Worm (Caenorhabditis elegans) whole organism, mixed stage, embryonic: Measurements from ENCODE around the gene T04A8.8.

Experiments used
- M03D4.4 ChIP-seq: sonication (generic microtip); optimal IDR thresholded peaks from 2 replicates; lab custom pipeline; 2017; ENCODE audit warnings: mild to moderate bottlenecking, missing genetic modification characterization, missing compliant biosample characterization
- bed-3 ChIP-seq: fragments of 200-800 bp; sonication (Bioruptor generic); optimal IDR thresholded peaks from 3 replicates; lab custom pipeline; 2018; ENCODE audit warnings: mild to moderate bottlenecking, missing genetic modification characterization, moderate library complexity, missing compliant biosample characterization
- blmp-1 ChIP-seq: fragments of 150-350 bp; optimal IDR thresholded peaks from 2 replicates; lab custom pipeline; 2014; ENCODE audit warnings: missing biosample characterization, missing genetic modification characterization
- ceh-39 ChIP-seq: fragments of 150-350 bp; optimal IDR thresholded peaks from 2 replicates; lab custom pipeline; 2014; ENCODE audit warnings: missing biosample characterization, missing genetic modification characterization
- ceh-43 ChIP-seq: fragments of 200-800 bp; sonication (Bioruptor generic); optimal IDR thresholded peaks from 2 replicates; lab custom pipeline; 2018; ENCODE audit warnings: mild to moderate bottlenecking, missing genetic modification characterization, moderate library complexity, missing compliant biosample characterization
- ceh-83 ChIP-seq: fragments of 200-800 bp; sonication (Bioruptor generic); optimal IDR thresholded peaks from 2 replicates; lab custom pipeline; 2018; ENCODE audit warnings: mild to moderate bottlenecking, missing genetic modification characterization, missing compliant biosample characterization
- ces-1 ChIP-seq: fragments of 150-350 bp; optimal IDR thresholded peaks from 2 replicates; lab custom pipeline; 2014; ENCODE audit warnings: missing biosample characterization, missing genetic modification reagents, missing genetic modification characterization
- cnd-1 ChIP-seq: fragments of 200-800 bp; sonication (Bioruptor generic); optimal IDR thresholded peaks from 2 replicates; lab custom pipeline; 2018; ENCODE audit warnings: mild to moderate bottlenecking, missing genetic modification characterization, missing compliant biosample characterization
- elt-1 ChIP-seq: sonication (generic microtip); optimal IDR thresholded peaks from 2 replicates; lab custom pipeline; 2017; ENCODE audit warnings: missing genetic modification characterization, mild to moderate bottlenecking, missing compliant biosample characterization, antibody characterized with exemption, moderate library complexity, borderline replicate concordance; ENCODE audit not compliant: insufficient read depth
- elt-3 ChIP-seq: fragments of 150-350 bp; optimal IDR thresholded peaks from 2 replicates; lab custom pipeline; 2014; ENCODE audit warnings: missing biosample characterization, missing genetic modification characterization
- ham-2 ChIP-seq: fragments of 200-800 bp; sonication (Bioruptor generic); optimal IDR thresholded peaks from 2 replicates; lab custom pipeline; 2018; ENCODE audit warnings: mild to moderate bottlenecking, missing genetic modification characterization, missing compliant biosample characterization
- hlh-1 ChIP-seq: fragments of 150-350 bp; optimal IDR thresholded peaks from 2 replicates; lab custom pipeline; 2014; ENCODE audit warnings: missing biosample characterization, missing genetic modification reagents, missing genetic modification characterization
- lin-13 ChIP-seq: fragments of 150-350 bp; optimal IDR thresholded peaks from 2 replicates; lab custom pipeline; 2014; ENCODE audit warnings: missing biosample characterization, missing genetic modification characterization
- lin-32 ChIP-seq: fragments of 200-800 bp; sonication (Bioruptor generic); optimal IDR thresholded peaks from 2 replicates; lab custom pipeline; 2018; ENCODE audit warnings: mild to moderate bottlenecking, missing genetic modification characterization, missing compliant biosample characterization
- lsy-2 ChIP-seq: fragments of 150-350 bp; optimal IDR thresholded peaks from 2 replicates; lab custom pipeline; 2014; ENCODE audit warnings: missing biosample characterization, missing genetic modification characterization
- mep-1 ChIP-seq: fragments of 150-350 bp; optimal IDR thresholded peaks from 2 replicates; lab custom pipeline; 2017; ENCODE audit warnings: missing biosample characterization, missing genetic modification reagents, missing genetic modification characterization, inconsistent platforms
- mls-2 ChIP-seq: sonication (generic microtip); optimal IDR thresholded peaks from 2 replicates; lab custom pipeline; 2016; ENCODE audit warnings: mild to moderate bottlenecking, missing genetic modification characterization, moderate library complexity, missing compliant biosample characterization
- nhr-2 ChIP-seq: fragments of 150-350 bp; optimal IDR thresholded peaks from 2 replicates; lab custom pipeline; 2014; ENCODE audit warnings: missing biosample characterization, missing genetic modification characterization
- nhr-237 ChIP-seq: fragments of 150-350 bp; optimal IDR thresholded peaks from 2 replicates; lab custom pipeline; 2014; ENCODE audit warnings: missing biosample characterization, missing genetic modification characterization
- nhr-28 ChIP-seq: fragments of 150-350 bp; optimal IDR thresholded peaks from 2 replicates; lab custom pipeline; 2014; ENCODE audit warnings: missing biosample characterization, missing genetic modification characterization
- nhr-76 ChIP-seq: sonication (generic microtip); optimal IDR thresholded peaks from 2 replicates; lab custom pipeline; 2017; ENCODE audit warnings: missing biosample characterization, missing genetic modification characterization
- pha-4 ChIP-seq: fragments of 150-350 bp; optimal IDR thresholded peaks from 2 replicates; lab custom pipeline; 2018; ENCODE audit warnings: missing biosample characterization, missing genetic modification reagents, missing genetic modification characterization
- sem-2 ChIP-seq: fragments of 200-800 bp; sonication (Bioruptor generic); optimal IDR thresholded peaks from 2 replicates; lab custom pipeline; 2018; ENCODE audit warnings: mild to moderate bottlenecking, missing genetic modification characterization, missing compliant biosample characterization
- snpc-4 ChIP-seq: fragments of 150-350 bp; optimal IDR thresholded peaks from 2 replicates; lab custom pipeline; 2014; ENCODE audit warnings: missing biosample characterization, missing genetic modification characterization
- sptf-1 ChIP-seq: sonication (generic microtip); optimal IDR thresholded peaks from 2 replicates; lab custom pipeline; 2017; ENCODE audit warnings: mild to moderate bottlenecking, missing genetic modification characterization, moderate library complexity, missing compliant biosample characterization
- tbx-8 ChIP-seq: fragments of 200-800 bp; sonication (Bioruptor generic); optimal IDR thresholded peaks from 2 replicates; lab custom pipeline; 2018; ENCODE audit warnings: mild to moderate bottlenecking, missing genetic modification characterization, moderate library complexity, missing compliant biosample characterization
- unc-120 ChIP-seq: sonication (generic microtip); optimal IDR thresholded peaks from 2 replicates; lab custom pipeline; 2017; ENCODE audit warnings: missing genetic modification characterization, missing compliant biosample characterization; ENCODE audit not compliant: poor library complexity, severe bottlenecking
- ztf-11 ChIP-seq: fragments of 150-350 bp; optimal IDR thresholded peaks from 2 replicates; lab custom pipeline; 2014; ENCODE audit warnings: missing biosample characterization, missing genetic modification characterization

T04A8.8 gene

DNA sequence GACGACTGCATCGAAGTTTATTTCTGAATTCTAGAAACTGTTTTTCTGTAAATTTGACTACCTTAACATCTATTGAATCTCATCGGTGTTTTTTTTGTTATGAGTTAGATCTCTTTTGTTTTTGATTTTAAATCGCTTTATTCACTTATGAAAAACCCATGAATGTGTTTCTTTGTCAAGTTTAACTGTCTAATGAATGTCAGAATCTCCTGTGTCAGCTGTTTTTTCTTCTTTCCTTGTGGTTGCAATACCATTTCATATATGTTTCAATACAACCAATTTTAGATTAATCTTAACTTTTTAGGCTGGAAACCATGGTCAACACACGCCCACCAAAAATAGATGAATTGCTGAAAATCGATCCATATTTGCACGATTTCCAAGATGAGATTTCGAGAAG, 1.3 kb downstream of the T04A8.8 start, which contains the start of gene T04A8.7:
TSS of gene T04A8.7 (plus strand) at position 301 of the 400 bp plus-strand sequence.
- no peak for TF ChIP-seq ztf-11
- TF ChIP-seq sptf-1 (tag; lab: Kevin White, UChicago) = no peak

ce11 chrIII:4696903-4697302, 3.1 kb downstream of the T04A8.8 start:
- TF ChIP-seq elt-1 (tag; lab: Kevin White, UChicago) = no peak
- no peak for TF ChIP-seq mep-1 (tag; lab: Kevin White, UChicago)
- no peak for TF ChIP-seq ham-2 (GFP tag; lab: Kevin White, UChicago)
- no peak for TF ChIP-seq ces-1 (GFP tag; lab: Kevin White, UChicago)
- no peak for TF ChIP-seq unc-120 (tag; lab: Kevin White, UChicago)
- TF ChIP-seq elt-3 (tag; lab: Kevin White, UChicago) = no peak
- no peak for TF ChIP-seq pha-4 (tag; lab: Kevin White, UChicago)
- TF ChIP-seq nhr-237 (tag; lab: Kevin White, UChicago) = no peak
- TF ChIP-seq lin-13 (tag; lab: Kevin White, UChicago) = no peak
- TF ChIP-seq M03D4.4 (tag; lab: Kevin White, UChicago) = no peak
- TF ChIP-seq cnd-1 (tag; lab: Kevin White, UChicago) = no peak
- no peak for TF ChIP-seq ceh-43 (GFP tag; lab: Kevin White, UChicago)
- no peak for TF ChIP-seq mls-2 (tag; lab: Kevin White, UChicago)
- no peak for TF ChIP-seq hlh-1 (tag; lab: Kevin White, UChicago)
- no peak for TF ChIP-seq nhr-2

DNA sequence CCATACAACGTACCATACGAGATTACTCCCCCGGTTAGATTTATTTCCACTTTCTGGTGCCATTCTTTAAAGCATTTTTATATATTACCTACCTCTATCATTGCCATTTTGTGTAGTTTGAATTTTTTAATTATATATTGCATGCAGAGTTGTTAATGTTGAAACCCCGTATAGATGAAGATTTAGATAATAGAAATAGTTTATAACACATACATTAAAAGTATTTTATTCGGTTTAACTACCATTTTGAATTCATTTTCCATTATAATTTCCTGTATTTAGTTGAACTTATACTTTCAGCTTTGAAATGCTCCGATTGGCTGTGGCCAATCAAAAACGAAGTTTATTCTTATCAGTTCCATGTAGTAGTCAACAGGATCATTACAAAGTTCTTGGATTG, 4.0 kb downstream of the T04A8.8 start, which contains the start of gene dnj-18:
TSS of gene dnj-18 (plus strand) at position 301 of the 400 bp plus-strand sequence.
- TF ChIP-seq snpc-4 (tag; lab: Kevin White, UChicago) (no peak), elt-3 (tag; lab: Kevin White, UChicago) (no peak), tbx-8 (GFP tag; lab: Kevin White, UChicago) (no peak), mep-1 (tag; lab: Kevin White, UChicago) (no peak), mls-2 (tag; lab: Kevin White, UChicago) (no peak), nhr-237 (tag; lab: Kevin White, UChicago) (no peak), nhr-28 (no peak), bed-3 (no peak), ham-2 (GFP tag; lab: Kevin White, UChicago) (no peak), blmp-1 (no peak)

ce11 chrIII:4699922-4700321, 6.1 kb downstream of the T04A8.8 start, which contains the start of gene sel-13:
sel-13 (minus strand) TSS chrIII:4700224.
- TF ChIP-seq nhr-237 (tag; lab: Kevin White, UChicago) = no peak
- no peak for TF ChIP-seq nhr-2
- no peak for TF ChIP-seq lsy-2 (tag; lab: Kevin White, UChicago)
- TF ChIP-seq sem-2 = no peak
- no peak for TF ChIP-seq nhr-28
- no peak for TF ChIP-seq elt-3 (tag; lab: Kevin White, UChicago)
- no peak for TF ChIP-seq ceh-83
- TF ChIP-seq ham-2 (GFP tag; lab: Kevin White, UChicago) = no peak
- no peak for TF ChIP-seq blmp-1
- no peak for TF ChIP-seq lin-13 (tag; lab: Kevin White, UChicago)
- TF ChIP-seq ztf-11 = no peak
- no peak for TF ChIP-seq ceh-39 (tag; lab: Kevin White, UChicago)

ce11 chrIII:4703932-4704454, 10.2 kb downstream of the T04A8.8 start, which contains the start of the genes clp-2 and mrpl-16:
clp-2 (minus strand) TSS chrIII:4704025.
mrpl-16 (plus strand) TSS chrIII:4704404.
- TF ChIP-seq nhr-76 (tag; lab: Kevin White, UChicago) (no peak), M03D4.4 (tag; lab: Kevin White, UChicago) (no peak), lin-32 (GFP tag; lab: Kevin White, UChicago) (no peak)

DNA sequence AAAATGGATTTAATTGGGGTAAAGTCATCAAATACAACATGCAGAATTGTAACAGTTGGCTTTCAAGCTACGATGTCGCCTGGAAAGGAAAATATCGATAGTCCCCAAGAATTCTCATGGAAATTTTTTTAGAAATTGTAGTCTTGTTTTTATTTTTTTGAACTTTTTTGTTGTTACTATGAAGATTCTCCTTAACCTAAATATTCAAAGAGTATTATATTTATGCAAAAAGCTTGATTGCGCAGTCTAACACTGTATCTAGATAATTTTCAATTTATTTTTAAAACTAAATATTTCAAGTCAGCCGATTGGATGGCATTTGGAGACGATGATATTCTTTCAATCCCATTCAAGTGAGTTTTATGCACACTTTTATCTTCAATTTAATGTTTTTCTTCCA, 11.4 kb downstream of the T04A8.8 start, which contains the start of gene pgap-2:
TSS of gene pgap-2 (plus strand) at position 301 of the 400 bp plus-strand sequence.
- TF ChIP-seq elt-1 (tag; lab: Kevin White, UChicago) (no peak), cnd-1 (tag; lab: Kevin White, UChicago) (no peak), hlh-1 (tag; lab: Kevin White, UChicago) (no peak), ztf-11 (no peak), elt-3 (tag; lab: Kevin White, UChicago) (no peak)
- TF ChIP-seq, all 35 proteins: peak for 0
